Fruit fly (Drosophila melanogaster): ENCODE measurements around the gene Tbc1d8-9.

Gene Tbc1d8-9

DNA sequence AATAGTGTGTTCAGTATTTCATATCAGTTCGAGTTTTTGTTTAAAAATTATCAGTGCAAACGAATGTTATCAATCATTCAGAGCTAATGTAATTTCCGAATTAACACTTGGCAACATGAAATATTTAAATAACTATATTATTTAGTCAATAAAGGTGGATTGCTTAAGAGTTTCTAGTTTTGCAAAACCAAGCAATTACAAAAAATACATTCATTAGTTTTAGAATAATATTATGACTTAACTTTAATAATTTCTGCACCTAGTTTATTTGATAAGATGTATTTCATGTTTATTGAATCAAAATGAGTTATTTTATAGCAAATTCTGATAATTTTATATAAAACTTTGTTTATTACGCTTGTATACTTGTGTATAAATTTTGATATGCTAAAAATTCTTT, 39.9 kb upstream of the Tbc1d8-9 start (continued):
- TF ChIP-seq lab (GFP tag; optimal IDR thresholded peaks at IDR 0.05) (peak; percentile 32), CG13123 (GFP tag; optimal IDR thresholded peaks at IDR 0.05) (no peak), CG12391 (tag; optimal IDR thresholded peaks at IDR 0.05) (no peak), NfI (GFP tag; optimal IDR thresholded peaks at IDR 0.05) (no peak), CG11696 (GFP tag; IDR thresholded peaks at IDR 0.05) (no peak), zf30C (GFP tag; optimal IDR thresholded peaks at IDR 0.05) (no peak)

- TF ChIP-seq tx (GFP tag; optimal IDR thresholded peaks at IDR 0.05) = peak; percentile 10
- TF ChIP-seq CG11398 (GFP tag; optimal IDR thresholded peaks at IDR 0.05) = no peak
- peak; percentile 19 for TF ChIP-seq B-H2 (GFP tag; optimal IDR thresholded peaks at IDR 0.05)
- TF ChIP-seq nerfin-2 (GFP tag; IDR thresholded peaks at IDR 0.05; ENCODE audit: partially characterized antibody) = no peak
- TF ChIP-seq CG17361 (GFP tag; IDR thresholded peaks at IDR 0.05) = peak; percentile 87
- peak; percentile 88 for TF ChIP-seq CG32532 (GFP tag; IDR thresholded peaks at IDR 0.05)
- no peak for TF ChIP-seq BEAF-32 (GFP tag; optimal IDR thresholded peaks at IDR 0.05)
- peak in 1 of 2 experiments; percentile 88 for TF ChIP-seq Hr51 (GFP tag; optimal IDR thresholded peaks at IDR 0.05)
- TF ChIP-seq zen2 (GFP tag; IDR thresholded peaks at IDR 0.05; ENCODE audit: partially characterized antibody) = no peak
- no peak for TF ChIP-seq slp2 (GFP tag; optimal IDR thresholded peaks at IDR 0.05)
- peak; percentile 37; the same call in 1 of the 2 replicates for TF ChIP-seq CG42726 (GFP tag; IDR thresholded peaks at IDR 0.05; ENCODE audit: partially characterized antibody)
- TF ChIP-seq unpg (GFP tag; optimal IDR thresholded peaks at IDR 0.05) = peak; percentile 78
- no peak for TF ChIP-seq Dref (GFP tag; IDR thresholded peaks at IDR 0.05)
- TF ChIP-seq CG14441 (GFP tag; IDR thresholded peaks at IDR 0.05) = peak; percentile 83
- peak; percentile 72 for TF ChIP-seq CG11247 (GFP tag; IDR thresholded peaks at IDR 0.05)
- TF ChIP-seq CG43689 (GFP tag; IDR thresholded peaks at IDR 0.05) = peak; percentile 34; the same call in 1 of the 2 replicates
- peak; percentile 10 for TF ChIP-seq dm (GFP tag; optimal IDR thresholded peaks at IDR 0.05)
- no peak for TF ChIP-seq gt (GFP tag; IDR thresholded peaks at IDR 0.05)
- peak; percentile 54 for TF ChIP-seq Antp (GFP tag; optimal IDR thresholded peaks at IDR 0.05)
- peak; percentile 16 for TF ChIP-seq trh (GFP tag; optimal IDR thresholded peaks at IDR 0.05)
- no peak for TF ChIP-seq CG31365 (tag; optimal IDR thresholded peaks at IDR 0.05)
- no peak for TF ChIP-seq Stat92E (GFP tag; optimal IDR thresholded peaks at IDR 0.05)
- no peak for TF ChIP-seq Ets97D (GFP tag; optimal IDR thresholded peaks at IDR 0.05)
- TF ChIP-seq Atf3 (GFP tag; optimal IDR thresholded peaks at IDR 0.05) = no peak
- TF ChIP-seq lmd (GFP tag; IDR thresholded peaks at IDR 0.05) = peak; percentile 77; the same call in 1 of the 2 replicates
- no peak for TF ChIP-seq CG7271 (tag; optimal IDR thresholded peaks at IDR 0.05)
- peak; percentile 52 for TF ChIP-seq luna (GFP tag; optimal IDR thresholded peaks at IDR 0.05)
- TF ChIP-seq sr (GFP tag; IDR thresholded peaks at IDR 0.05) = no peak; the same call in 2 of the 3 replicates
- peak; percentile 68 for TF ChIP-seq Fer2 (tag; optimal IDR thresholded peaks at IDR 0.05)
- TF ChIP-seq lab (GFP tag; optimal IDR thresholded peaks at IDR 0.05) = peak; percentile 90
- no peak for TF ChIP-seq h (optimal IDR thresholded peaks at IDR 0.05)
- peak; percentile 72 for TF ChIP-seq Sox102F (GFP tag; optimal IDR thresholded peaks at IDR 0.05)
- TF ChIP-seq Rfx (GFP tag; IDR thresholded peaks at IDR 0.05) = peak; percentile 89
- TF ChIP-seq CG8359 (GFP tag; optimal IDR thresholded peaks at IDR 0.05; ENCODE audit: borderline replicate concordance) = no peak
- no peak for TF ChIP-seq cad (GFP tag; optimal IDR thresholded peaks at IDR 0.05)
- TF ChIP-seq CG14710 (tag; optimal IDR thresholded peaks at IDR 0.05) = no peak
- no peak for TF ChIP-seq D (optimal IDR thresholded peaks at IDR 0.05)
- TF ChIP-seq D (GFP tag; optimal IDR thresholded peaks at IDR 0.05) = peak; percentile 2
- no peak for TF ChIP-seq Kr (GFP tag; optimal IDR thresholded peaks at IDR 0.05)
- no peak for TF ChIP-seq tna (GFP tag; IDR thresholded peaks at IDR 0.05; ENCODE audit: partially characterized antibody)
- TF ChIP-seq CG5953 (GFP tag; IDR thresholded peaks at IDR 0.05) = peak; percentile 51; the same call in 1 of the 2 replicates
- TF ChIP-seq peb (GFP tag; IDR thresholded peaks at IDR 0.05) = no peak
- TF ChIP-seq ab (GFP tag; optimal IDR thresholded peaks at IDR 0.05) = no peak
- TF ChIP-seq twi (tag; optimal IDR thresholded peaks at IDR 0.05) = no peak
- TF ChIP-seq dati (GFP tag; IDR thresholded peaks at IDR 0.05) = no peak
These were observed 38.7 kb upstream of the Tbc1d8-9 start, which contains the start of gene rgn for dm6 chr3L:21382158-21382610. Gene rgn, plus strand, starts transcription at chr3L:21382501.
